Worm (Caenorhabditis elegans) whole organism, mixed stage, embryonic: ENCODE data around the gene srg-50.

Experiments used
- M03D4.4 ChIP-seq: sonication (generic microtip); optimal IDR thresholded peaks from 2 replicates; lab custom pipeline; 2017; ENCODE audit warnings: mild to moderate bottlenecking, missing genetic modification characterization, missing compliant biosample characterization
- bed-3 ChIP-seq: fragments of 200-800 bp; sonication (Bioruptor generic); optimal IDR thresholded peaks from 3 replicates; lab custom pipeline; 2018; ENCODE audit warnings: mild to moderate bottlenecking, missing genetic modification characterization, moderate library complexity, missing compliant biosample characterization
- blmp-1 ChIP-seq: fragments of 150-350 bp; optimal IDR thresholded peaks from 2 replicates; lab custom pipeline; 2014; ENCODE audit warnings: missing biosample characterization, missing genetic modification characterization
- ceh-39 ChIP-seq: fragments of 150-350 bp; optimal IDR thresholded peaks from 2 replicates; lab custom pipeline; 2014; ENCODE audit warnings: missing biosample characterization, missing genetic modification characterization
- ceh-43 ChIP-seq: fragments of 200-800 bp; sonication (Bioruptor generic); optimal IDR thresholded peaks from 2 replicates; lab custom pipeline; 2018; ENCODE audit warnings: mild to moderate bottlenecking, missing genetic modification characterization, moderate library complexity, missing compliant biosample characterization
- drap-1 ChIP-seq: fragments of 200-800 bp; sonication (Bioruptor generic); optimal IDR thresholded peaks from 3 replicates; lab custom pipeline; 2018; ENCODE audit warnings: mild to moderate bottlenecking, missing genetic modification characterization, missing compliant biosample characterization
- elt-1 ChIP-seq: sonication (generic microtip); optimal IDR thresholded peaks from 2 replicates; lab custom pipeline; 2017; ENCODE audit warnings: missing genetic modification characterization, mild to moderate bottlenecking, missing compliant biosample characterization, antibody characterized with exemption, moderate library complexity, borderline replicate concordance; ENCODE audit not compliant: insufficient read depth
- elt-3 ChIP-seq: fragments of 150-350 bp; optimal IDR thresholded peaks from 2 replicates; lab custom pipeline; 2014; ENCODE audit warnings: missing biosample characterization, missing genetic modification characterization
- flh-1 ChIP-seq: fragments of 200-800 bp; sonication (Bioruptor generic); optimal IDR thresholded peaks from 2 replicates; lab custom pipeline; 2018; ENCODE audit warnings: mild to moderate bottlenecking, missing genetic modification characterization, moderate library complexity, missing compliant biosample characterization
- hlh-1 ChIP-seq: fragments of 150-350 bp; optimal IDR thresholded peaks from 2 replicates; lab custom pipeline; 2014; ENCODE audit warnings: missing biosample characterization, missing genetic modification reagents, missing genetic modification characterization
- lin-13 ChIP-seq: fragments of 150-350 bp; optimal IDR thresholded peaks from 2 replicates; lab custom pipeline; 2014; ENCODE audit warnings: missing biosample characterization, missing genetic modification characterization
- lin-32 ChIP-seq: fragments of 200-800 bp; sonication (Bioruptor generic); optimal IDR thresholded peaks from 2 replicates; lab custom pipeline; 2018; ENCODE audit warnings: mild to moderate bottlenecking, missing genetic modification characterization, missing compliant biosample characterization
- lsy-2 ChIP-seq: fragments of 150-350 bp; optimal IDR thresholded peaks from 2 replicates; lab custom pipeline; 2014; ENCODE audit warnings: missing biosample characterization, missing genetic modification characterization
- mab-5 ChIP-seq: fragments of 150-350 bp; optimal IDR thresholded peaks from 2 replicates; lab custom pipeline; 2014; ENCODE audit warnings: missing biosample characterization, missing genetic modification characterization
- mep-1 ChIP-seq: fragments of 150-350 bp; optimal IDR thresholded peaks from 2 replicates; lab custom pipeline; 2017; ENCODE audit warnings: missing biosample characterization, missing genetic modification reagents, missing genetic modification characterization, inconsistent platforms
- mls-2 ChIP-seq: sonication (generic microtip); optimal IDR thresholded peaks from 2 replicates; lab custom pipeline; 2016; ENCODE audit warnings: mild to moderate bottlenecking, missing genetic modification characterization, moderate library complexity, missing compliant biosample characterization
- nhr-12 ChIP-seq: fragments of 150-350 bp; optimal IDR thresholded peaks from 2 replicates; lab custom pipeline; 2014; ENCODE audit warnings: missing biosample characterization, missing genetic modification characterization
- nhr-2 ChIP-seq: fragments of 150-350 bp; optimal IDR thresholded peaks from 2 replicates; lab custom pipeline; 2014; ENCODE audit warnings: missing biosample characterization, missing genetic modification characterization
- nhr-28 ChIP-seq: fragments of 150-350 bp; optimal IDR thresholded peaks from 2 replicates; lab custom pipeline; 2014; ENCODE audit warnings: missing biosample characterization, missing genetic modification characterization
- nhr-76 ChIP-seq: sonication (generic microtip); optimal IDR thresholded peaks from 2 replicates; lab custom pipeline; 2017; ENCODE audit warnings: missing biosample characterization, missing genetic modification characterization
- sem-2 ChIP-seq: fragments of 200-800 bp; sonication (Bioruptor generic); optimal IDR thresholded peaks from 2 replicates; lab custom pipeline; 2018; ENCODE audit warnings: mild to moderate bottlenecking, missing genetic modification characterization, missing compliant biosample characterization
- snpc-4 ChIP-seq: fragments of 150-350 bp; optimal IDR thresholded peaks from 2 replicates; lab custom pipeline; 2014; ENCODE audit warnings: missing biosample characterization, missing genetic modification characterization
- sptf-1 ChIP-seq: sonication (generic microtip); optimal IDR thresholded peaks from 2 replicates; lab custom pipeline; 2017; ENCODE audit warnings: mild to moderate bottlenecking, missing genetic modification characterization, moderate library complexity, missing compliant biosample characterization
- unc-120 ChIP-seq: sonication (generic microtip); optimal IDR thresholded peaks from 2 replicates; lab custom pipeline; 2017; ENCODE audit warnings: missing genetic modification characterization, missing compliant biosample characterization; ENCODE audit not compliant: poor library complexity, severe bottlenecking
- unc-39 ChIP-seq: fragments of 150-350 bp; optimal IDR thresholded peaks from 2 replicates; lab custom pipeline; 2014; ENCODE audit warnings: missing biosample characterization, missing genetic modification characterization
- unc-62 ChIP-seq: fragments of 150-350 bp; optimal IDR thresholded peaks from 2 replicates; lab custom pipeline; 2014; ENCODE audit warnings: missing biosample characterization, missing genetic modification reagents, missing genetic modification characterization
- ztf-11 ChIP-seq: fragments of 150-350 bp; optimal IDR thresholded peaks from 2 replicates; lab custom pipeline; 2014; ENCODE audit warnings: missing biosample characterization, missing genetic modification characterization

srg-50 gene

ce11 chrIV:7048637-7049245, 26.2 kb downstream of the srg-50 start:
- TF ChIP-seq ceh-43 (GFP tag; lab: Kevin White, UChicago) (no peak), unc-120 (tag; lab: Kevin White, UChicago) (no peak), sem-2 (GFP tag; lab: Kevin White, UChicago) (no peak), unc-62 (GFP tag; lab: Kevin White, UChicago) (no peak), blmp-1 (tag; lab: Kevin White, UChicago) (no peak)

ce11 chrIV:7047762-7048178, 27.2 kb downstream of the srg-50 start:
- TF ChIP-seq elt-1 (tag; lab: Kevin White, UChicago) (no peak), mls-2 (no peak), M03D4.4 (tag; lab: Kevin White, UChicago) (no peak), unc-62 (GFP tag; lab: Kevin White, UChicago) (peak; percentile 16), mab-5 (tag; lab: Kevin White, UChicago) (no peak), elt-3 (tag; lab: Kevin White, UChicago) (peak; percentile 69), unc-39 (no peak), flh-1 (GFP tag; lab: Kevin White, UChicago) (no peak), nhr-2 (no peak), mep-1 (tag; lab: Kevin White, UChicago) (no peak), unc-120 (tag; lab: Kevin White, UChicago) (peak; percentile 1), ceh-43 (GFP tag; lab: Kevin White, UChicago) (no peak)

- TF ChIP-seq nhr-28 (tag; lab: Kevin White, UChicago) (no peak), lsy-2 (no peak), mep-1 (tag; lab: Kevin White, UChicago) (no peak), ztf-11 (no peak), mab-5 (tag; lab: Kevin White, UChicago) (no peak), nhr-2 (no peak), hlh-1 (tag; lab: Kevin White, UChicago) (no peak), drap-1 (GFP tag; lab: Kevin White, UChicago) (no peak), elt-1 (tag; lab: Kevin White, UChicago) (no peak), elt-3 (tag; lab: Kevin White, UChicago) (no peak), nhr-12 (no peak), snpc-4 (tag; lab: Kevin White, UChicago) (no peak), nhr-76 (tag; lab: Kevin White, UChicago) (no peak), bed-3 (GFP tag; lab: Kevin White, UChicago) (no peak), unc-120 (tag; lab: Kevin White, UChicago) (no peak), M03D4.4 (tag; lab: Kevin White, UChicago) (no peak)
These were observed 28.2 kb downstream of the srg-50 start for ce11 chrIV:7046641-7047361.

- TF ChIP-seq lin-32 (GFP tag; lab: Kevin White, UChicago) = no peak
- TF ChIP-seq nhr-76 (tag; lab: Kevin White, UChicago) = no peak
- no peak for TF ChIP-seq ztf-11
- TF ChIP-seq sem-2 (GFP tag; lab: Kevin White, UChicago) = no peak
- TF ChIP-seq lin-13 (tag; lab: Kevin White, UChicago) = no peak
- TF ChIP-seq nhr-28 (tag; lab: Kevin White, UChicago) = no peak
- no peak for TF ChIP-seq elt-3 (tag; lab: Kevin White, UChicago)
- TF ChIP-seq elt-1 (tag; lab: Kevin White, UChicago) = no peak
- TF ChIP-seq M03D4.4 (tag; lab: Kevin White, UChicago) = no peak
- TF ChIP-seq ceh-39 (tag; lab: Kevin White, UChicago) = no peak
- TF ChIP-seq unc-62 (GFP tag; lab: Kevin White, UChicago) = no peak
- no peak for TF ChIP-seq sptf-1 (tag; lab: Kevin White, UChicago)
- TF ChIP-seq mep-1 (tag; lab: Kevin White, UChicago) = no peak
- TF ChIP-seq unc-120 (tag; lab: Kevin White, UChicago) = no peak
- TF ChIP-seq, all 35 proteins: peak for 0
These were observed 29.5 kb downstream of the srg-50 start for ce11 chrIV:7045362-7045936.
